Fruit fly (Drosophila melanogaster): ENCODE results near the gene Orct.

DNA sequence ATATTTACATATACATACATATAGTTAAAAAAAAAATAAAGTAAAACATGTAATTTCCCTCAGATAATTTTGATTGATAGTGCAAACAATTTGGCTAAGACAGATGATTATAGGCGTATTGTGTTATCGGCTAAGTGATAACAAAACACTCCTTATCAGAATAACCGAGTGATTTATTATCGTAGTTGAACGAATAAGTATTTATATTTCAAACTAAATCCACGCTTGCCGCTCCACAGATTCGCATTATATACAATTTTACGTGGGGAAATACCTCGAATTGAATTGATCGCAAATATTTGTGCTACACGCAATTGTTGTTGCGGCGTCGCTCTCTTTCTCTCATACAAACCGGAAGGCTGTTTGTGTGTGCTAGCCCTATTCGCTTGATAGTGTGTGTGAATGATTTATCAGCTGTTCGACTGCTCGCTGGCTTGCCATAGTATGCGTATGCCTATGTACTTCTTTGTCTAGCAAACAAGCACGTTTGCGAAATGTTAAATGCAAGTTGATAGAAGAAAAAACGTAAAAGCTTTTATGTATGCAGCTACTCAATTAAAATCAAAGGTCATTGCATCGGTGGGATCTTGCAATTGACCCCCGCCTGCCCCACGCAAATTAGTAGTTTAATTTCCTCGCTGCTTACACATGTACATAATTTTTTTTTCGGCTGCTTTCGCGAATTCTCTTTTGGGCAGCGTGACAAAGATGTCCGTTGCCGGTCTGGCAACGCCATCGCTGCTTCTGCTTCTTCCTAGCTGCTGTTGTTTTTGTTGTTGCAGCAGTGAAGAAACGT is 42.5 kb upstream of the Orct start:
- TF ChIP-seq CG8478 (optimal IDR thresholded peaks at IDR 0.05) (no peak), CTCF (optimal IDR thresholded peaks at IDR 0.05) (no peak)

All from S2 (cell line).